Worm (Caenorhabditis elegans) whole organism, L4 larva: ENCODE data around the gene Y57A10A.13.
"Not testable (repeated sequence)": the region's sequence is repeated elsewhere in the genome, so short reads cannot be mapped to it uniquely, and the experiment has no call there.

ENCODE experiments used
- D1046.2 ChIP-seq: fragments of 200-800 bp; sonication (Bioruptor generic); IDR thresholded peaks from 2 replicates; pipeline ENCODE4 v1.3.6; 2022; ENCODE audit warnings: missing genetic modification characterization, missing compliant biosample characterization
- Y105C5A.15 ChIP-seq: fragments of 200-800 bp; sonication (Bioruptor generic); IDR thresholded peaks from 2 replicates; pipeline ENCODE4 v1.3.6; 2022; ENCODE audit warnings: missing genetic modification characterization, missing compliant biosample characterization
- ZK337.2 ChIP-seq: fragments of 200-800 bp; sonication (Bioruptor generic); IDR thresholded peaks from 2 replicates; pipeline ENCODE4 v1.3.6; 2022; ENCODE audit warnings: missing genetic modification reagents, missing genetic modification characterization, missing compliant biosample characterization
- ceh-20 ChIP-seq: fragments of 200-800 bp; sonication (Bioruptor generic); IDR thresholded peaks from 2 replicates; pipeline ENCODE4 v1.3.6; 2022; ENCODE audit warnings: missing genetic modification reagents, missing genetic modification characterization, missing compliant biosample characterization
- daf-12 ChIP-seq: fragments of 150-350 bp; optimal IDR thresholded peaks from 2 replicates; lab custom pipeline; 2014; ENCODE audit warnings: missing biosample characterization, missing genetic modification reagents, missing genetic modification characterization
- daf-16 ChIP-seq, 3 experiments: sonication (generic microtip); optimal IDR thresholded peaks; 2 replicates each; lab custom pipeline; 2016 to 2017; ENCODE audit warnings: missing genetic modification characterization in 3 of 3, missing genetic modification reagents in 3 of 3, mild to moderate bottlenecking in 2 of 3, missing compliant biosample characterization in 2 of 3, missing biosample characterization in 1 of 3, moderate library complexity in 1 of 3
- daf-8 ChIP-seq: fragments of 200-800 bp; sonication (Bioruptor generic); IDR thresholded peaks from 2 replicates; pipeline ENCODE4 v1.3.6; 2022; ENCODE audit warnings: missing genetic modification characterization, missing compliant biosample characterization
- dmd-9 ChIP-seq: fragments of 200-800 bp; sonication (Bioruptor generic); IDR thresholded peaks from 2 replicates; pipeline ENCODE4 v1.3.6; 2022; ENCODE audit warnings: missing genetic modification reagents, missing genetic modification characterization, missing compliant biosample characterization
- egl-27 ChIP-seq: sonication (generic microtip); optimal IDR thresholded peaks from 3 replicates; lab custom pipeline; 2017; ENCODE audit warnings: missing biosample characterization, missing genetic modification reagents, missing genetic modification characterization
- egl-43 ChIP-seq: fragments of 200-800 bp; sonication (Bioruptor generic); IDR thresholded peaks from 2 replicates; pipeline ENCODE4 v1.3.6; 2022; ENCODE audit warnings: missing genetic modification reagents, missing genetic modification characterization, missing compliant biosample characterization
- gei-8 ChIP-seq: fragments of 200-800 bp; sonication (Bioruptor generic); optimal IDR thresholded peaks from 2 replicates; lab custom pipeline; 2018; ENCODE audit warnings: mild to moderate bottlenecking, missing genetic modification characterization, missing compliant biosample characterization
- hmg-1.1 ChIP-seq: fragments of 200-800 bp; sonication (Bioruptor generic); IDR thresholded peaks from 2 replicates; pipeline ENCODE4 v1.3.6; 2022; ENCODE audit warnings: missing genetic modification reagents, missing genetic modification characterization, missing compliant biosample characterization
- lin-13 ChIP-seq: fragments of 150-350 bp; optimal IDR thresholded peaks from 2 replicates; lab custom pipeline; 2014; ENCODE audit warnings: missing biosample characterization, missing genetic modification reagents, missing genetic modification characterization
- lin-39 ChIP-seq: fragments of 150-350 bp; optimal IDR thresholded peaks from 2 replicates; lab custom pipeline; 2014; ENCODE audit warnings: missing biosample characterization, missing genetic modification reagents, missing genetic modification characterization
- mdl-1 ChIP-seq, 2 experiments: fragments of 150-350 bp in 1 of 2; sonication (generic microtip) in 1 of 2; optimal IDR thresholded peaks; 2 replicates each; lab custom pipeline; 2014 to 2017; ENCODE audit warnings: missing biosample characterization in 2 of 2, missing genetic modification characterization in 2 of 2
- mep-1 ChIP-seq: fragments of 150-350 bp; sonication (generic microtip); optimal IDR thresholded peaks from 3 replicates; lab custom pipeline; 2014; ENCODE audit warnings: missing biosample characterization, missing genetic modification characterization
- mes-2 ChIP-seq: sonication (generic microtip); optimal IDR thresholded peaks from 2 replicates; lab custom pipeline; 2016; ENCODE audit warnings: missing genotype, mild to moderate bottlenecking, missing genetic modification characterization, missing compliant biosample characterization; ENCODE audit not compliant: poor library complexity, severe bottlenecking
- mxl-2 ChIP-seq: fragments of 200-800 bp; sonication (Bioruptor generic); conservative IDR thresholded peaks from 2 replicates; pipeline ENCODE4 v1.3.6; 2022; ENCODE audit warnings: missing genetic modification reagents, missing genetic modification characterization, missing compliant biosample characterization
- nhr-11 ChIP-seq: fragments of 150-350 bp; optimal IDR thresholded peaks from 2 replicates; lab custom pipeline; 2014; ENCODE audit warnings: missing biosample characterization, missing genetic modification characterization
- nhr-111 ChIP-seq: fragments of 200-800 bp; sonication (Bioruptor generic); optimal IDR thresholded peaks from 2 replicates; lab custom pipeline; 2018; ENCODE audit warnings: mild to moderate bottlenecking, missing genetic modification characterization, missing compliant biosample characterization
- nhr-237 ChIP-seq: sonication (generic microtip); optimal IDR thresholded peaks from 2 replicates; lab custom pipeline; 2017; ENCODE audit warnings: missing biosample characterization, missing genetic modification characterization
- nhr-42 ChIP-seq: fragments of 200-800 bp; sonication (Bioruptor generic); IDR thresholded peaks from 2 replicates; pipeline ENCODE4 v1.3.6; 2022; ENCODE audit warnings: missing genetic modification characterization, missing compliant biosample characterization
- nhr-6 ChIP-seq: fragments of 150-350 bp; optimal IDR thresholded peaks from 2 replicates; lab custom pipeline; 2014; ENCODE audit warnings: missing biosample characterization, missing genetic modification characterization
- nhr-76 ChIP-seq: fragments of 150-350 bp; optimal IDR thresholded peaks from 2 replicates; lab custom pipeline; 2014; ENCODE audit warnings: missing biosample characterization, missing genetic modification characterization
- set-16 ChIP-seq: fragments of 200-800 bp; sonication (Bioruptor generic); IDR thresholded peaks from 2 replicates; pipeline ENCODE4 v1.3.6; 2022; ENCODE audit warnings: missing genetic modification reagents, missing genetic modification characterization, missing compliant biosample characterization
- skn-1 ChIP-seq: fragments of 150-350 bp; optimal IDR thresholded peaks from 2 replicates; lab custom pipeline; 2014; ENCODE audit warnings: missing biosample characterization, missing genetic modification characterization
- snpc-4 ChIP-seq: fragments of 150-350 bp; optimal IDR thresholded peaks from 2 replicates; lab custom pipeline; 2014; ENCODE audit warnings: missing biosample characterization, missing genetic modification characterization
- spr-1 ChIP-seq: sonication (generic microtip); optimal IDR thresholded peaks from 2 replicates; lab custom pipeline; 2016; ENCODE audit warnings: mild to moderate bottlenecking, missing genetic modification characterization, missing compliant biosample characterization
- spr-3 ChIP-seq: fragments of 200-800 bp; sonication (Bioruptor generic); optimal IDR thresholded peaks from 2 replicates; lab custom pipeline; 2018; ENCODE audit warnings: mild to moderate bottlenecking, missing genetic modification characterization, missing compliant biosample characterization
- unc-39 ChIP-seq: sonication (generic microtip); optimal IDR thresholded peaks from 2 replicates; lab custom pipeline; 2017; ENCODE audit warnings: missing biosample characterization, missing genetic modification characterization
- unc-62 ChIP-seq, 3 experiments: fragments of 150-350 bp in 1 of 3; sonication (generic microtip); optimal IDR thresholded peaks in 2 of 3; peaks in 1 of 3; 1 replicate in 1 of 3; 2 replicates in 2 of 3; lab custom pipeline; 2014 to 2017; ENCODE audit warnings: missing biosample characterization in 3 of 3, missing genetic modification characterization in 3 of 3, missing genetic modification reagents in 3 of 3, missing genotype in 1 of 3
- zip-2 ChIP-seq: fragments of 150-350 bp; optimal IDR thresholded peaks from 2 replicates; lab custom pipeline; 2014; ENCODE audit warnings: missing biosample characterization, missing genetic modification characterization

The Y57A10A.13 gene

DNA sequence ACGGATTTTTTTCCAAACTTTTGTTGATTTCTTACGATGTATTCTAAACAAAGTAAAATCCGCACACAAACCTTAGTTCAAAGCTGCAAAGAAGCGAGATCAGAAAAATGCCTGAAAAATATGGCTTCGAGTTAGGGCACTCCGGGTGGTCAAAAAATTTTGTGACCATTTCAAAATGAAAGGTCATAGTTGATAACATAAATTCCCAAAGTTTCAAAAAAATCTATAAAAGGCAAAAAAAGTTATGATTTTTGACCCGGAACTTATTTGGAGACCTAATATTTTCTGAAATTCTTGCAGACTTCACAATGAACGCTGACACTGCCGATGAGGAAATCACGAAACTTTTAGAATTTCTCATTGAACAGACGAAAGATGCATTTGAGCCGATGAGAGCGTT, 20.2 kb downstream of the Y57A10A.13 start, which contains the start of gene Y57A10A.8:
Y57A10A.8 (plus strand) TSS at position 301 of the 400 bp plus-strand sequence.
- TF ChIP-seq egl-27 (tag; lab: Kevin White, UChicago); spr-3; nhr-76 (tag; lab: Kevin White, UChicago): not testable (repeated sequence)

DNA sequence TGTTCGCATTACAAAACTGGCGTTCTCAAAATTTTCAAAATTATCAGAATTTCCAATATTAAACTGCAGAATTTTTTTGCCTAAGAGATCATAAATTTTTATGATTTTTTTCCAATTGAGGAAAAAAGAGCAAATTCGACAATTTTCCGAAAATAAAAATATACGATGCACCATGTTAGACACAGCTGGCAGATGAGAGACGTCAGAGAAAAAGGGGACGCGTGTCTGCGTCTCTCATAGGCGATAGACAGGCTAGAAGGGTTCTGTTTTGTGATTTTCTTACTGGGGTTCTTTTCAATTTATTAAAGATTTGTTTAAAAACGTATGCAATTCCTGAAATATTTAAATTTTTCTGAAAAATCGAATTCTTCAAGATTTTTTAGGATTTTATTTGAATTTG, 21.7 kb downstream of the Y57A10A.13 start:
- TF ChIP-seq unc-62 (GFP tag; optimal IDR thresholded peaks at IDR 0.05 in 1 of 2; lab: Kevin White, UChicago) (no peak), unc-62 (tag; optimal IDR thresholded peaks at IDR 0.05; lab: Kevin White, UChicago) (no peak), ZK337.2 (GFP tag; lab: Robert Waterston, UW) (no peak), hmg-1.1 (GFP tag; lab: Robert Waterston, UW) (0 out of 2 replicates have a peak, but pooled peaks have one; percentile 33)

DNA sequence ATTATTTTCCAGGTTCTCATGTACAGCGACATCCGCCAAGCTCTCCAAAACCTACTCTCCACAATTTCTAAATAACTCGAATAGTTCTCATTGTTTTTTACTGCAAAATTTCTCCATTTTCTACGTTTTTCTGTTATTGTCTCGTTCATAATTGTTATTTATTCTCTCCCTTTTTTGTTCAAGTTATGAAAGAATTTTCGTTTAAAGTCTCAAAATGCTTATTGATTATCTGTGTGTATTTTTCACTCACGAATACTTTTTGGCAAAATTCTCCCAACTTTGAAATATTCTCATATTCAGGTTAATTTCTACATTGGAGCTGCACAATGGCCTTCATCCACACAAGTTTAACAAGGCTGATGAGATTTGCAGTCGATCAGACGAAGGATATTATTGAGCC, 30.5 kb downstream of the Y57A10A.13 start, which contains the start of gene Y57A10A.5:
Y57A10A.5 (plus strand) TSS at position 301 of the 400 bp plus-strand sequence.
- TF ChIP-seq unc-39; nhr-11 (tag; lab: Kevin White, UChicago); nhr-237 (tag; lab: Kevin White, UChicago): not testable (repeated sequence)

DNA sequence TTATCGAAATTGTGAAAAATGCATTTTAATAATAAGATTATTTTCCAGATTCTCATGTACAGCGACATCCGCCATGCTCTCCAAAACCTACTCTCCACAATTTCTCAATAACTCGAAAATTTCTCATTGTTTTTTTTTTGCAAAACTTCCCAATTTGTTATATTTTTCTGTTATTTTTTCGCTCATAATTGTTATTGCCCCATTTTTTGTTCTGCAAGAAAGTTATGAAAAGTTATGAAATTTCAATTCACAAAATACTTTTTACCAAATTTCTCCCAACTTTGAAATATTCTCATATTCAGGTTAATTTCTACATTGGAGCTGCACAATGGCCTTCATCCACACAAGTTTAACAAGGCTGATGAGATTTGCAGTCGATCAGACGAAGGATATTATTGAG, 33.1 kb downstream of the Y57A10A.13 start, which contains the start of gene Y57A10A.4:
Y57A10A.4 (plus strand) TSS at position 301 of the 400 bp plus-strand sequence.
- TF ChIP-seq lin-39 (tag; lab: Kevin White, UChicago); ceh-20 (GFP tag; lab: Robert Waterston, UW); daf-16 (GFP tag; optimal IDR thresholded peaks at IDR 0.05; lab: Kevin White, UChicago); daf-16 (tag; optimal IDR thresholded peaks at IDR 0.05; lab: Kevin White, UChicago): not testable (repeated sequence)

DNA sequence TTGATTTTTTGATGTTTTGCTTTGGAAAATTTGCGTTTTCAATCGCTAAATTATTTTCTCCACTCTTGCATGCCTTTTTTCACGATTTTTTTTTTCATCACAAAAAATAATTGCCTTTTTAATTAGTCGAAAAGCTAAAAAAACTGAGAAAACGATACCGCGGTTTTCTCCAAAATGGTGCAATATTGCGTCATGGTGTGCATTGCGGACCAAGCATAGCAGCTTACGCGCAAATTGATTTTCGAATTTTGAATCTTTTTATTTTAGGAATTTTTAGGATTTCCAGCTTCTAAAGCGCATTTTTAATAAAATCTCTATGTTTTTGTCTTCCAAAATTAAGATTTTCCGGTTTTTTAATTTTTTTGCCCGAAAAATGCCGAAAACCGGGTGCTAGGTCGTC, 34.5 kb downstream of the Y57A10A.13 start:
- TF ChIP-seq zip-2 (tag; lab: Kevin White, UChicago) (peak; percentile 52), set-16 (no peak)

DNA sequence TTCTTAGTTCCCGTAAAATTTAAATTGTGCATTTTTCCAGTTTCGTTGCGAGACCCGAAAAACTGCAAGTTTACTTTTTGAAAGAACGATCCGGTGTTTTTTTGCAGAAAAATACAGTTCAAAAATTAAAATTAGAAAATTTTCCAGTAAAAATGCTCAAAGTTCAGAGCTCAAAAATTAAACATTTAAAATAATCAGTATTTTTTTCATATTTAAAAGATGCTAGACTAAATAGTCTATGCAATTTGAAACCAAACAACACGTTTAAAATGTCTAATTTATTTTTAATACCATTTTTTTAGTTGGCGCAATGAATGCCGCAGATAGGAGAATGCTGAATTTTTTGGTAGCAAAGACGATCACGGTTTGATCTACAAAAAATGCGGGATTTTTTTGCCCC, 37.4 kb downstream of the Y57A10A.13 start, which contains the start of gene Y57A10A.2:
Y57A10A.2 (plus strand) TSS at position 301 of the 400 bp plus-strand sequence.
- no peak for TF ChIP-seq dmd-9
- TF ChIP-seq nhr-6 (tag; lab: Kevin White, UChicago) = no peak
- TF ChIP-seq mxl-2 (GFP tag; lab: Robert Waterston, UW) = no peak
- no peak for TF ChIP-seq daf-12 (tag; lab: Kevin White, UChicago)
- TF ChIP-seq mep-1 (tag; lab: Kevin White, UChicago) = no peak
- TF ChIP-seq skn-1 = no peak
- TF ChIP-seq D1046.2 = no peak
- TF ChIP-seq nhr-111 = no peak
- TF ChIP-seq spr-1 (tag; lab: Kevin White, UChicago) = no peak
- TF ChIP-seq daf-8 (GFP tag; lab: Robert Waterston, UW) = no peak
- no peak for TF ChIP-seq egl-43 (GFP tag; lab: Robert Waterston, UW)
- TF ChIP-seq nhr-42 (GFP tag; lab: Robert Waterston, UW) = no peak
- TF ChIP-seq mes-2 (tag; lab: Kevin White, UChicago) = no peak
- TF ChIP-seq gei-8 (GFP tag; lab: Kevin White, UChicago) = no peak
- no peak for TF ChIP-seq snpc-4 (tag; lab: Kevin White, UChicago)
- no peak for TF ChIP-seq mdl-1 (tag; optimal IDR thresholded peaks at IDR 0.05; lab: Kevin White, UChicago)
- TF ChIP-seq lin-13 (GFP tag; lab: Kevin White, UChicago) = no peak
- no peak for TF ChIP-seq Y105C5A.15 (GFP tag; lab: Robert Waterston, UW)
